Fruit fly (Drosophila melanogaster): ENCODE results near the gene GILT3.

DNA sequence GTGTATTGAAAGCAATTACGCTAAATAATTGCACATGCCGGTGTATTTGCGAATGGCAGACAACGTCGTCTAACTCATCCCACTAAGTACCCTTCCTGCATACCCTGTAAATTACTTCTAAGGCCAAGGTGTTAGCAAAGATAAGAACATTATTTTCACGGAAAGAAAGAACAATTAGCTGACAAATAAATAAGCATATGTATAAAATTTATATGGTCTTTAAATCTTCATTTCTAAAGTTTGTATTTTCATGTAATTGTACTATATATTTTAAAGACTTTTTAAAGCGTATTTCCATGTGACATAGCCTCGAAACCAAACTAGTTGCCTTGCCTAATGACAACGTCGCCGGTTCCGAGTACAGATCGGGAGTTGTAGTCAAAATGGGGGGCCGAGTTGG lies 39.9 kb upstream of the GILT3 start:
- TF ChIP-seq ovo (GFP tag; optimal IDR thresholded peaks at IDR 0.05) (no peak), CG1620 (GFP tag; optimal IDR thresholded peaks at IDR 0.05) (no peak), tj (GFP tag; optimal IDR thresholded peaks at IDR 0.05) (no peak), CG12768 (GFP tag; optimal IDR thresholded peaks at IDR 0.05) (no peak), cic (GFP tag; optimal IDR thresholded peaks at IDR 0.05) (no peak), bab1 (GFP tag; optimal IDR thresholded peaks at IDR 0.05) (no peak), kay (GFP tag; ENCODE audit: borderline replicate concordance) (no peak), CG5204 (GFP tag; optimal IDR thresholded peaks at IDR 0.05) (no peak), Clk (GFP tag; optimal IDR thresholded peaks at IDR 0.05) (no peak), CG33017 (tag; optimal IDR thresholded peaks at IDR 0.05) (no peak), pad (GFP tag; optimal IDR thresholded peaks at IDR 0.05) (no peak), Hr96 (GFP tag; optimal IDR thresholded peaks at IDR 0.05) (no peak), CG7045 (GFP tag; optimal IDR thresholded peaks at IDR 0.05) (no peak), CG7101 (tag; optimal IDR thresholded peaks at IDR 0.05) (no peak)
